Fruit fly (Drosophila melanogaster) whole organism, pupa: ENCODE results near the gene Octbeta1R.
A peak's percentile ranks its signal among the peaks of the same experiment; 100 is the strongest.

Experiments
- CG10348 ChIP-seq: fragments of 200-800 bp; sonication (Bioruptor generic); IDR thresholded peaks from 2 replicates; pipeline ENCODE4 v1.3.6; 2022; ENCODE audit warnings: missing biosample characterization, missing genetic modification characterization
- CG12605 ChIP-seq: fragments of 200-800 bp; sonication (Bioruptor generic); IDR thresholded peaks from 2 replicates; pipeline ENCODE4 v1.3.6; 2022; ENCODE audit warnings: missing biosample characterization, missing genetic modification characterization
- CG13204 ChIP-seq: fragments of 200-800 bp; sonication (Bioruptor generic); optimal IDR thresholded peaks from 2 replicates; lab custom pipeline; 2018; ENCODE audit warnings: missing biosample characterization, mild to moderate bottlenecking, missing genetic modification characterization, moderate library complexity
- CG14655 ChIP-seq: fragments of 200-800 bp; sonication (Bioruptor generic); optimal IDR thresholded peaks from 3 replicates; lab custom pipeline; 2017; ENCODE audit warnings: mild to moderate bottlenecking, missing biosample characterization, missing genetic modification reagents, missing genetic modification characterization
- CG15710 ChIP-seq: fragments of 200-800 bp; sonication (Bioruptor generic); optimal IDR thresholded peaks from 2 replicates; lab custom pipeline; 2018; ENCODE audit warnings: missing biosample characterization, mild to moderate bottlenecking, missing genetic modification characterization, moderate library complexity
- CG17806 ChIP-seq: fragments of 200-800 bp; sonication (Bioruptor generic); optimal IDR thresholded peaks from 2 replicates; lab custom pipeline; 2018; ENCODE audit warnings: missing biosample characterization, mild to moderate bottlenecking, missing genetic modification characterization, moderate library complexity
- CG32121 ChIP-seq: fragments of 200-800 bp; sonication (Bioruptor generic); IDR thresholded peaks from 2 replicates; pipeline ENCODE4 v1.3.6; 2022; ENCODE audit warnings: missing biosample characterization, missing genetic modification characterization
- CG34367 ChIP-seq: fragments of 200-800 bp; sonication (Bioruptor generic); optimal IDR thresholded peaks from 2 replicates; lab custom pipeline; 2018; ENCODE audit warnings: missing biosample characterization, mild to moderate bottlenecking, missing genetic modification characterization
- CG4496 ChIP-seq: fragments of 200-800 bp; sonication (Bioruptor generic); IDR thresholded peaks from 3 replicates; pipeline ENCODE4 v1.3.6; 2022; ENCODE audit warnings: missing biosample characterization, missing genetic modification characterization
- CG8159 ChIP-seq: fragments of 200-800 bp; sonication (Bioruptor generic); optimal IDR thresholded peaks from 3 replicates; lab custom pipeline; 2018; ENCODE audit warnings: missing biosample characterization, mild to moderate bottlenecking, missing genetic modification characterization, moderate library complexity
- CG8301 ChIP-seq: fragments of 200-800 bp; sonication (Bioruptor generic); optimal IDR thresholded peaks from 2 replicates; lab custom pipeline; 2018; ENCODE audit warnings: missing biosample characterization, mild to moderate bottlenecking, missing genetic modification characterization
- CG9948 ChIP-seq: fragments of 200-800 bp; sonication (Bioruptor generic); optimal IDR thresholded peaks from 2 replicates; lab custom pipeline; 2018; ENCODE audit warnings: missing biosample characterization, mild to moderate bottlenecking, missing genetic modification characterization, moderate library complexity
- D1 ChIP-seq: fragments of 200-800 bp; sonication (Bioruptor generic); optimal IDR thresholded peaks from 2 replicates; lab custom pipeline; 2018; ENCODE audit warnings: missing biosample characterization, mild to moderate bottlenecking, missing genetic modification characterization, moderate library complexity
- EcR ChIP-seq: fragments of 200-800 bp; sonication (Bioruptor generic); optimal IDR thresholded peaks from 3 replicates; lab custom pipeline; 2019; ENCODE audit warnings: missing biosample characterization, missing genetic modification characterization, mild to moderate bottlenecking, moderate library complexity, missing genetic modification reagents
- Ets98B ChIP-seq: fragments of 200-800 bp; sonication (Bioruptor generic); IDR thresholded peaks from 2 replicates; pipeline ENCODE4 v1.3.6; 2022; ENCODE audit warnings: missing biosample characterization, missing genetic modification characterization
- Pif1A ChIP-seq: fragments of 200-800 bp; sonication (Bioruptor generic); optimal IDR thresholded peaks from 3 replicates; lab custom pipeline; 2016; ENCODE audit warnings: missing biosample characterization, missing genetic modification characterization
- Pif1B ChIP-seq: fragments of 200-800 bp; sonication (Bioruptor generic); optimal IDR thresholded peaks from 3 replicates; lab custom pipeline; 2016; ENCODE audit warnings: missing biosample characterization, missing genetic modification characterization
- Snoo ChIP-seq: fragments of 200-800 bp; sonication (Bioruptor generic); optimal IDR thresholded peaks from 3 replicates; lab custom pipeline; 2017; ENCODE audit warnings: missing biosample characterization, mild to moderate bottlenecking, missing genetic modification characterization, inconsistent platforms
- fd96Ca ChIP-seq: fragments of 200-800 bp; sonication (Bioruptor generic); IDR thresholded peaks from 3 replicates; pipeline ENCODE4 v1.3.6; 2022; ENCODE audit warnings: missing biosample characterization, missing genetic modification characterization
- gl ChIP-seq: fragments of 200-800 bp; sonication (Bioruptor generic); optimal IDR thresholded peaks from 2 replicates; lab custom pipeline; 2018; ENCODE audit warnings: missing biosample characterization, mild to moderate bottlenecking, missing genetic modification characterization
- rn ChIP-seq: fragments of 200-800 bp; sonication (Bioruptor generic); IDR thresholded peaks from 2 replicates; pipeline ENCODE4 v1.3.6; 2022; ENCODE audit warnings: missing biosample characterization, missing genetic modification characterization

The Octbeta1R gene

dm6 chr3R:22491088-22491879, 5.7 kb upstream of the Octbeta1R start, which contains the start of the genes CCT1 and tHMG1:
Gene CCT1, minus strand, starts transcription at chr3R:22491439.
Gene tHMG1, plus strand, starts transcription at chr3R:22491829.
- TF ChIP-seq CG9948 (no peak), CG17806 (tag; lab: Kevin White, UChicago) (no peak), CG32121 (no peak), rn (GFP tag; lab: Robert Waterston, UW) (no peak), CG12605 (GFP tag; lab: Robert Waterston, UW) (no peak), Pif1B (no peak), D1 (tag; lab: Kevin White, UChicago) (no peak), CG15710 (tag; lab: Kevin White, UChicago) (no peak), Ets98B (GFP tag; lab: Robert Waterston, UW) (no peak), Pif1A (no peak), Snoo (no peak), CG13204 (no peak), CG14655 (GFP tag; lab: Kevin White, UChicago) (no peak), CG10348 (GFP tag; lab: Robert Waterston, UW) (no peak), gl (tag; lab: Kevin White, UChicago) (no peak)

DNA sequence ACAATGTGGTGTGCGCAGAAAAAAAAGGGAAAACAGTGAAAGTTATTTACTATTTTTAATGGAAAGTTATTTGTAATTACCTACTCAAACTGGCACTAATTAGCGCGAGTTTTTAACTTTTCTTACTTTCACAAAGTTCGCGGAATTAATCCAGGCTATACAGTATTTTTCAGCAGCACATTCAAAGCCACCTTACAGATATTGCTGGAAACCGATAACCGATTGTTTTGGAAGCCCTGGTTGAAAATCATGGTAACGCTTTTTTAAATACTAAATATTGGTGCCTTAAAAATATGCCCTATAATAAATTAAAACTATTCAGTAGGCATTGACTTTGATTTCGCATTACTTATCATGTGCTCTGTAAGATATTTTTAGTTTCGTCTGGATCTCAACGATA, 4.2 kb upstream of the Octbeta1R start, which contains the start of gene tHMG2:
tHMG2 (plus strand) TSS at position 187 of the 400 bp plus-strand sequence.
- TF ChIP-seq gl (tag; lab: Kevin White, UChicago) (no peak), CG9948 (no peak), CG10348 (GFP tag; lab: Robert Waterston, UW) (no peak), CG12605 (GFP tag; lab: Robert Waterston, UW) (no peak), Pif1A (no peak), Ets98B (GFP tag; lab: Robert Waterston, UW) (no peak), CG17806 (tag; lab: Kevin White, UChicago) (no peak), CG34367 (no peak), CG15710 (tag; lab: Kevin White, UChicago) (no peak), CG4496 (no peak), CG14655 (GFP tag; lab: Kevin White, UChicago) (no peak), CG8159 (tag; lab: Kevin White, UChicago) (no peak), CG13204 (no peak), CG8301 (tag; lab: Kevin White, UChicago) (no peak), rn (GFP tag; lab: Robert Waterston, UW) (no peak), fd96Ca (no peak), EcR (GFP tag; lab: Kevin White, UChicago) (no peak), CG32121 (no peak), D1 (tag; lab: Kevin White, UChicago) (no peak), Pif1B (no peak)

DNA sequence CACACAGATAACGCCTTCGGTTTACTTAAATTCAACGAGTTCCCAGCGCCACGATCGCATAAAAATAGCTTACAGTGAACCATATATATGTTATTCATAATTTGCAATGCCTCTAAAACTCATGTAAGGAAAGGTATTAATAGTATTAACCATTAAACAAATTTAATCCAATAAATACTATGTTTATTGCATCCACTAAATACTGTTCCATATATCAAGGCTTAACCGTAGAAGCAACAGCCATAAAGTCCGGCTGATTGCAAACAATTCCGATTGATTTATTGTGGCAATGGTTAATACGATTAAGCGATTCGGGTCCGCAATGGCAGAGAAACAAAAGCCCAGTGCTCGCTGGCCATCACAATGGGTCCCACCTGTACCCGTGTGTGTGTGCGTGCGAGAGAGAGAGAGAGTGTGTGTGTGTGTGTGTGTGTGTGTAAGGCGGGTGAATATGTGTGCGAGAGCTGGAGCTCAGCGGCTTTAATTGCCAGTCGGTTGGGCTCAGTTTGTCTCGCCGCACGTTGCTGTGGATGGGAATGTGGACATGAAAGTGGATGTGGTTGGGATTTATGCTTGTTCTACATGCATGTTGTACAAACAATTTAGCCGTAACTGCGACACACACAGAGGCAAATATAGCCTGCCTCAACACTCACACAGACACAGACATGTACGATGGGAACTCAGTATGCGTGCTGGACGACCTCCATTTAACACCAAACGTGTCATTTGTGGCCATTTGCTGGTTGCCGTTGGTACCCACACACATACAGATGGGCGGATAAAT, 2.3 kb upstream of the Octbeta1R start:
- TF ChIP-seq CG17806 (tag; lab: Kevin White, UChicago), result no peak
- TF ChIP-seq D1 (tag; lab: Kevin White, UChicago), result peak; percentile 70
- TF ChIP-seq CG14655 (GFP tag; lab: Kevin White, UChicago), result peak; percentile 82
- TF ChIP-seq Snoo, result peak; percentile 9
- peak; percentile 46 for TF ChIP-seq gl (tag; lab: Kevin White, UChicago)
- no peak for TF ChIP-seq CG32121
- TF ChIP-seq rn (GFP tag; lab: Robert Waterston, UW), result no peak
- peak; percentile 21 for TF ChIP-seq CG15710 (tag; lab: Kevin White, UChicago)
- no peak for TF ChIP-seq fd96Ca
- no peak for TF ChIP-seq Pif1B
- TF ChIP-seq CG8159 (tag; lab: Kevin White, UChicago), result peak; percentile 52

DNA sequence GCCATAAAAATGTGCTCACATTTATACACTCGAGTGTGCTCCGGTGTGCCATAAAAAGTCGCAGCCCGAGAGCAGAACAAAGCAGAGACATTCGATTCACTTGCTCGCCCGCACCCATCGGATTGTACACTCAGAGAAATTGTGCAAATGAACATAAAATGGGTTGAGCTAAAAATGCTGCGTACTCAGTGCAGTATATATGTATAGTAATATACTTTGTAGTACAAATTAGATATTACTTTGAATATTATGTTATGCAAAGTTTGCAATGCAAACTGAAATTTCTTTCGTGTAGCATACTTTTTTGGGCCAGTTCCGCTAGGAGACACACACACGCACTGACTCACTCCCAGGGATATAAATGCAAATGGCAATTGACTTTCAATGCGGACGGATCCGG, 6.6 kb downstream of the Octbeta1R start:
- TF ChIP-seq CG8159 (tag; lab: Kevin White, UChicago) (peak; percentile 2), CG12605 (GFP tag; lab: Robert Waterston, UW) (no peak)

DNA sequence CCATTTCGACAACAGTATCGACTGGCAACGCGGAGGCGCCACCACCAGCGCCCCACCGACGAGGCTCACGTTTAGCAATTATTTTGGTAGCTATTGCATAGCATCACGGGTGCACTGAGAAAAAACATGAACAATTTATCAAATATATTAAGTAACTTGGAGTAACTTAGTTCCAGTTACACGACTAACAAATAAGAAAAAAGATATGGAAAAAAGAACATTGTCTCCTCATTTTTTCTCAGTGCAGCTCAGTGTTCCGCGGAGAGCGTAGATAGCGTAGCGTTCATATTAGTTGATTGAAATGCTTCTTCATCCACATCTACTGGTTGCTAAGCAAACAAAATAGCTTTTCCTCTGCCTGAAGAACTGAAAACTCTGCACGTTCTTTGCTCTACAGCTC, 18.4 kb downstream of the Octbeta1R start:
- TF ChIP-seq fd96Ca (no peak), EcR (GFP tag; lab: Kevin White, UChicago) (no peak), gl (tag; lab: Kevin White, UChicago) (no peak), CG17806 (tag; lab: Kevin White, UChicago) (no peak), CG8301 (tag; lab: Kevin White, UChicago) (no peak), CG14655 (GFP tag; lab: Kevin White, UChicago) (peak; percentile 14), D1 (tag; lab: Kevin White, UChicago) (no peak), CG8159 (tag; lab: Kevin White, UChicago) (peak; percentile 6)
- TF ChIP-seq, all 21 proteins: peak for 2

- TF ChIP-seq D1 (tag; lab: Kevin White, UChicago) (no peak), gl (tag; lab: Kevin White, UChicago) (no peak), CG15710 (tag; lab: Kevin White, UChicago) (no peak), CG32121 (no peak), CG9948 (no peak), fd96Ca (no peak), CG12605 (GFP tag; lab: Robert Waterston, UW) (no peak), Pif1A (no peak), CG14655 (GFP tag; lab: Kevin White, UChicago) (no peak), rn (GFP tag; lab: Robert Waterston, UW) (no peak), Pif1B (no peak), CG13204 (no peak), Snoo (no peak), CG17806 (tag; lab: Kevin White, UChicago) (no peak), CG8159 (tag; lab: Kevin White, UChicago) (no peak), Ets98B (GFP tag; lab: Robert Waterston, UW) (no peak), CG8301 (tag; lab: Kevin White, UChicago) (no peak), CG4496 (no peak), EcR (GFP tag; lab: Kevin White, UChicago) (no peak), CG10348 (GFP tag; lab: Robert Waterston, UW) (no peak)
Measured at dm6 chr3R:22518285-22518684, 21.3 kb downstream of the Octbeta1R start.
